Fruit fly (Drosophila melanogaster) whole organism, embryonic: Measurements from ENCODE around the gene mib1.

Source experiments
- Adf1 ChIP-seq: fragments of 200-800 bp; sonication (Bioruptor generic); IDR thresholded peaks from 2 replicates; pipeline ENCODE4 v1.3.6; 2022; ENCODE audit warnings: missing biosample characterization, missing genetic modification characterization
- Aef1 ChIP-seq: fragments of 200-800 bp; sonication (Bioruptor generic); IDR thresholded peaks from 3 replicates; pipeline ENCODE4 v1.3.6; 2022; ENCODE audit warnings: missing biosample characterization, missing genetic modification characterization
- B-H1 ChIP-seq: fragments of 200-800 bp; sonication (Bioruptor generic); IDR thresholded peaks from 3 replicates; pipeline ENCODE4 v1.3.6; 2022; ENCODE audit warnings: missing biosample characterization, missing genetic modification characterization
- CG10209 ChIP-seq: fragments of 200-800 bp; sonication (Bioruptor generic); optimal IDR thresholded peaks from 3 replicates; lab custom pipeline; 2017; ENCODE audit warnings: missing biosample characterization, mild to moderate bottlenecking, missing genetic modification characterization, missing genetic modification reagents
- CG10366 ChIP-seq: fragments of 200-800 bp; sonication (Bioruptor generic); IDR thresholded peaks from 2 replicates; pipeline ENCODE4 v1.3.6; 2022; ENCODE audit warnings: missing biosample characterization, missing genetic modification characterization
- CG11456 ChIP-seq: fragments of 200-800 bp; sonication (Bioruptor generic); IDR thresholded peaks from 3 replicates; pipeline ENCODE4 v1.3.6; 2022; ENCODE audit warnings: missing biosample characterization, missing genetic modification characterization
- CG11696 ChIP-seq: fragments of 200-800 bp; sonication (Bioruptor generic); IDR thresholded peaks from 2 replicates; pipeline ENCODE4 v1.3.6; 2022; ENCODE audit warnings: missing biosample characterization, missing genetic modification characterization
- CG12155 ChIP-seq: fragments of 200-800 bp; sonication (Bioruptor generic); optimal IDR thresholded peaks from 3 replicates; lab custom pipeline; 2016; ENCODE audit warnings: missing biosample characterization, missing genetic modification characterization
- CG12659 ChIP-seq: fragments of 200-800 bp; sonication (Bioruptor generic); optimal IDR thresholded peaks from 3 replicates; lab custom pipeline; 2017; ENCODE audit warnings: mild to moderate bottlenecking, missing biosample characterization, missing genetic modification reagents, missing genetic modification characterization
- CG12769 ChIP-seq: fragments of 200-800 bp; sonication (Bioruptor generic); optimal IDR thresholded peaks from 2 replicates; lab custom pipeline; 2019; ENCODE audit warnings: missing biosample characterization, mild to moderate bottlenecking, missing genetic modification characterization, moderate library complexity
- CG13894 ChIP-seq: fragments of 200-800 bp; sonication (Bioruptor generic); optimal IDR thresholded peaks from 3 replicates; lab custom pipeline; 2018; ENCODE audit warnings: missing biosample characterization, mild to moderate bottlenecking, missing genetic modification characterization, moderate library complexity
- CG1603 ChIP-seq: fragments of 200-800 bp; sonication (Bioruptor generic); optimal IDR thresholded peaks from 2 replicates; lab custom pipeline; 2019; ENCODE audit warnings: missing biosample characterization, mild to moderate bottlenecking, missing genetic modification characterization, moderate library complexity
- CG17612 ChIP-seq: fragments of 200-800 bp; sonication (Bioruptor generic); IDR thresholded peaks from 2 replicates; pipeline ENCODE4 v1.3.6; 2022; ENCODE audit warnings: missing biosample characterization, missing genetic modification characterization
- CG18011 ChIP-seq: fragments of 200-800 bp; sonication (Bioruptor generic); optimal IDR thresholded peaks from 2 replicates; lab custom pipeline; 2017; ENCODE audit warnings: missing biosample characterization, missing genetic modification characterization, mild to moderate bottlenecking, moderate library complexity, missing genotype
- CG18476 ChIP-seq: fragments of 200-800 bp; sonication (Bioruptor generic); optimal IDR thresholded peaks from 2 replicates; lab custom pipeline; 2016; ENCODE audit warnings: missing biosample characterization, mild to moderate bottlenecking, missing genetic modification characterization
- CG18599 ChIP-seq: fragments of 200-800 bp; sonication (Bioruptor generic); optimal IDR thresholded peaks from 3 replicates; lab custom pipeline; 2017; ENCODE audit warnings: missing biosample characterization, missing genetic modification characterization, mild to moderate bottlenecking, moderate library complexity, missing genetic modification reagents
- CG30403 ChIP-seq: fragments of 200-800 bp; sonication (Bioruptor generic); optimal IDR thresholded peaks from 3 replicates; lab custom pipeline; 2016; ENCODE audit warnings: missing biosample characterization, missing genetic modification characterization
- CG3163 ChIP-seq: fragments of 200-800 bp; sonication (Bioruptor generic); optimal IDR thresholded peaks from 3 replicates; lab custom pipeline; 2016; ENCODE audit warnings: missing biosample characterization, missing genetic modification characterization
- CG3407 ChIP-seq: fragments of 200-800 bp; sonication (Bioruptor generic); optimal IDR thresholded peaks from 2 replicates; lab custom pipeline; 2018; ENCODE audit warnings: missing biosample characterization, mild to moderate bottlenecking, missing genetic modification characterization
- CG3726 ChIP-seq: fragments of 200-800 bp; sonication (Bioruptor generic); IDR thresholded peaks from 3 replicates; pipeline ENCODE4, ENCODE4 v1.3.6; 2022; ENCODE audit warnings: missing biosample characterization, missing genetic modification characterization
- CG6683 ChIP-seq: fragments of 200-800 bp; sonication (Bioruptor generic); optimal IDR thresholded peaks from 2 replicates; lab custom pipeline; 2017; ENCODE audit warnings: missing biosample characterization, mild to moderate bottlenecking, missing genetic modification characterization, missing genetic modification reagents
- CG8944 ChIP-seq: fragments of 200-800 bp; sonication (Bioruptor generic); optimal IDR thresholded peaks from 3 replicates; lab custom pipeline; 2016; ENCODE audit warnings: missing biosample characterization, missing genetic modification characterization
- Eip74EF ChIP-seq, 2 experiments: fragments of 200-800 bp in 1 of 2; fragments of >200 bp in 1 of 2; sonication (Bioruptor generic) in 1 of 2; optimal IDR thresholded peaks; 2 replicates each; lab custom pipeline; 2017 to 2019; ENCODE audit warnings: missing biosample characterization in 2 of 2, missing genetic modification characterization in 2 of 2, mild to moderate bottlenecking in 1 of 2, moderate library complexity in 1 of 2
- Fer2 ChIP-seq: fragments of 200-800 bp; sonication (Bioruptor generic); optimal IDR thresholded peaks from 2 replicates; lab custom pipeline; 2018; ENCODE audit warnings: missing biosample characterization, mild to moderate bottlenecking, missing genetic modification characterization, moderate library complexity
- HLH3B ChIP-seq: fragments of 200-800 bp; sonication (Bioruptor generic); IDR thresholded peaks from 2 replicates; pipeline ENCODE4 v1.3.6; 2022; ENCODE audit warnings: missing biosample characterization, missing genetic modification characterization
- Hmr ChIP-seq: fragments of 200-800 bp; sonication (Bioruptor generic); optimal IDR thresholded peaks from 3 replicates; lab custom pipeline; 2017; ENCODE audit warnings: mild to moderate bottlenecking, missing biosample characterization, missing genetic modification reagents, missing genetic modification characterization
- Hr3 ChIP-seq: fragments of 200-800 bp; sonication (Bioruptor generic); optimal IDR thresholded peaks from 3 replicates; lab custom pipeline; 2016; ENCODE audit warnings: missing biosample characterization, missing genetic modification characterization
- Mes4 ChIP-seq: fragments of 200-800 bp; sonication (Bioruptor generic); optimal IDR thresholded peaks from 2 replicates; lab custom pipeline; 2016; ENCODE audit warnings: missing biosample characterization, missing genetic modification characterization
- Mrtf ChIP-seq: fragments of 200-800 bp; sonication (Bioruptor generic); IDR thresholded peaks from 3 replicates; pipeline ENCODE4 v1.3.6; 2022; ENCODE audit warnings: missing biosample characterization, missing genetic modification characterization
- Nf-YC ChIP-seq: fragments of 200-800 bp; optimal IDR thresholded peaks from 3 replicates; lab custom pipeline; 2019; ENCODE audit warnings: missing biosample characterization, mild to moderate bottlenecking, missing genetic modification characterization, moderate library complexity
- Sox102F ChIP-seq: fragments of 200-800 bp; sonication (Bioruptor generic); optimal IDR thresholded peaks from 2 replicates; lab custom pipeline; 2018; ENCODE audit warnings: missing biosample characterization, mild to moderate bottlenecking, missing genetic modification characterization, moderate library complexity
- Spps ChIP-seq: fragments of 200-800 bp; sonication (Bioruptor generic); optimal IDR thresholded peaks from 2 replicates; lab custom pipeline; 2018; ENCODE audit warnings: missing biosample characterization, mild to moderate bottlenecking, missing genetic modification characterization
- Vsx1 ChIP-seq: fragments of 200-800 bp; sonication (Bioruptor generic); optimal IDR thresholded peaks from 2 replicates; lab custom pipeline; 2017; ENCODE audit warnings: missing biosample characterization, mild to moderate bottlenecking, missing genetic modification characterization, missing genetic modification reagents
- ac ChIP-seq: fragments of 200-800 bp; sonication (Bioruptor generic); optimal IDR thresholded peaks from 3 replicates; lab custom pipeline; 2017; ENCODE audit warnings: missing biosample characterization, mild to moderate bottlenecking, missing genetic modification characterization
- bcd ChIP-seq: fragments of 200-800 bp; sonication (Bioruptor generic); optimal IDR thresholded peaks from 2 replicates; lab custom pipeline; 2017; ENCODE audit warnings: missing biosample characterization, mild to moderate bottlenecking, missing genetic modification characterization
- cwo ChIP-seq: fragments of 200-800 bp; sonication (Bioruptor generic); optimal IDR thresholded peaks from 3 replicates; lab custom pipeline; 2017; ENCODE audit warnings: missing biosample characterization, missing genetic modification characterization, mild to moderate bottlenecking, moderate library complexity, missing genetic modification reagents
- esg ChIP-seq: fragments of 200-800 bp; sonication (Bioruptor generic); conservative IDR thresholded peaks from 2 replicates; pipeline ENCODE4 v1.3.6; 2022; ENCODE audit warnings: missing biosample characterization, missing genetic modification characterization
- fd3F ChIP-seq: fragments of 200-800 bp; sonication (Bioruptor generic); optimal IDR thresholded peaks from 2 replicates; lab custom pipeline; 2018; ENCODE audit warnings: missing biosample characterization, mild to moderate bottlenecking, missing genetic modification characterization, moderate library complexity
- hth ChIP-seq: fragments of >200 bp; optimal IDR thresholded peaks from 2 replicates; lab custom pipeline; 2017; ENCODE audit warnings: inconsistent platforms
- lilli ChIP-seq: fragments of 200-800 bp; sonication (Bioruptor generic); optimal IDR thresholded peaks from 3 replicates; lab custom pipeline; 2016; ENCODE audit warnings: missing biosample characterization, missing genetic modification characterization
- nau ChIP-seq: fragments of 200-800 bp; sonication (Bioruptor generic); optimal IDR thresholded peaks from 3 replicates; lab custom pipeline; 2017; ENCODE audit warnings: missing biosample characterization, mild to moderate bottlenecking, missing genetic modification characterization, missing genetic modification reagents
- oc ChIP-seq: fragments of 200-800 bp; sonication (Bioruptor generic); optimal IDR thresholded peaks from 2 replicates; lab custom pipeline; 2018; ENCODE audit warnings: missing biosample characterization, mild to moderate bottlenecking, missing genetic modification characterization, moderate library complexity
- pb ChIP-seq: fragments of 200-800 bp; sonication (Bioruptor generic); optimal IDR thresholded peaks from 3 replicates; lab custom pipeline; 2016; ENCODE audit warnings: missing biosample characterization, missing genetic modification characterization
- prd ChIP-seq, 3 experiments: fragments of >200 bp in 2 of 3; fragments of 200-800 bp in 1 of 3; sonication (Bioruptor generic) in 1 of 3; optimal IDR thresholded peaks in 2 of 3; IDR thresholded peaks in 1 of 3; 2 replicates in 2 of 3; 3 replicates in 1 of 3; pipeline versions ENCODE4 v1.3.6 to Lab custom; 2017 to 2022; ENCODE audit warnings: missing biosample characterization in 1 of 3, missing genetic modification characterization in 1 of 3
- row ChIP-seq: fragments of 200-800 bp; sonication (Bioruptor generic); IDR thresholded peaks from 3 replicates; pipeline ENCODE4 v1.3.6; 2022; ENCODE audit warnings: missing biosample characterization, missing genetic modification characterization
- sens-2 ChIP-seq: fragments of 200-800 bp; sonication (Bioruptor generic); IDR thresholded peaks from 2 replicates; pipeline ENCODE4 v1.3.6; 2022; ENCODE audit warnings: missing biosample characterization, missing genetic modification characterization
- shn ChIP-seq: fragments of 200-800 bp; sonication (Bioruptor generic); optimal IDR thresholded peaks from 3 replicates; lab custom pipeline; 2016; ENCODE audit warnings: missing biosample characterization, missing genetic modification characterization
- stwl ChIP-seq: fragments of 200-800 bp; sonication (Bioruptor generic); optimal IDR thresholded peaks from 3 replicates; lab custom pipeline; 2018; ENCODE audit warnings: missing biosample characterization, mild to moderate bottlenecking, missing genetic modification characterization, moderate library complexity
- tx ChIP-seq: fragments of 200-800 bp; sonication (Bioruptor generic); optimal IDR thresholded peaks from 2 replicates; lab custom pipeline; 2016; ENCODE audit warnings: missing biosample characterization, missing genetic modification characterization
- wek ChIP-seq: fragments of 200-800 bp; sonication (Bioruptor generic); optimal IDR thresholded peaks from 3 replicates; lab custom pipeline; 2018; ENCODE audit warnings: missing biosample characterization, mild to moderate bottlenecking, missing genetic modification characterization, moderate library complexity

Gene mib1

DNA sequence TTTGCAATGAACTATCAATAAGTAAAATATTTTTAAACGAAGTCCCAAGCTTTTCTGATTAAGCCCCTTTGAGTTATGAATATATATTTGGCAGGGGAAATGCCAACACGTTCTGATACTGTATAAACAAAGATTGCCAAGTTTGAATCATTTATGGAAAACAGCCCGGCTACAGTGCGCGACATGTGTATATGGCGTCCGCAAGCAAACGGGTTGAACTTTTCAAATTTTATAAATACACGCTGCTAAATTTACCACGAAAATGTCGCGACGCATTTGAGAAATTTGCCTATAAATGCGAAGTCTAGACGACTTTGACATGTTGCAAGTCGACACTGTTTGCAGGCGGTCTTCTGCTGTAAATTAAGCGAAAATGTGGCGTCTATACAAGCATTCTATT is 36.5 kb upstream of the mib1 start (continued):
- TF ChIP-seq Spps (tag; lab: Kevin White, UChicago) = no peak
- TF ChIP-seq Sox102F (GFP tag; lab: Kevin White, UChicago) = peak; percentile 31
- no peak for TF ChIP-seq CG3407 (GFP tag; lab: Kevin White, UChicago)
- no peak for TF ChIP-seq CG3726 (GFP tag; lab: Robert Waterston, UW)
- peak; percentile 57 for TF ChIP-seq fd3F (GFP tag; lab: Kevin White, UChicago)
- TF ChIP-seq Mes4 = peak; percentile 35
- peak; percentile 55 for TF ChIP-seq Aef1
- peak; percentile 74 for TF ChIP-seq CG11696 (GFP tag; lab: Robert Waterston, UW)
- TF ChIP-seq CG10366 (GFP tag; lab: Robert Waterston, UW) = peak; percentile 41
- peak; percentile 43 for TF ChIP-seq CG12659 (GFP tag; lab: Kevin White, UChicago)
- TF ChIP-seq Nf-YC (tag; lab: Kevin White, UChicago) = peak; percentile 44
- peak; percentile 16 for TF ChIP-seq CG1603 (tag; lab: Kevin White, UChicago)
- TF ChIP-seq CG10209 = peak; percentile 39
- peak; percentile 46 for TF ChIP-seq CG30403 (GFP tag; lab: Kevin White, UChicago)
- TF ChIP-seq Hmr (GFP tag; lab: Kevin White, UChicago) = peak; percentile 69
- no peak for TF ChIP-seq Fer2 (tag; lab: Kevin White, UChicago)
- peak; percentile 48 for TF ChIP-seq bcd
- TF ChIP-seq CG12155 (GFP tag; lab: Kevin White, UChicago) = peak; percentile 35
- TF ChIP-seq sens-2 = no peak
- peak; percentile 8 for TF ChIP-seq CG18011 (GFP tag; lab: Kevin White, UChicago)
- peak; percentile 40 for TF ChIP-seq tx (GFP tag; lab: Kevin White, UChicago)
- peak; percentile 70 for TF ChIP-seq lilli
- TF ChIP-seq CG8944 = no peak
- peak; percentile 25 for TF ChIP-seq Hr3
- peak; percentile 19; the same call in 1 of the 3 replicates for TF ChIP-seq B-H1
- TF ChIP-seq wek = no peak
- peak; percentile 72 for TF ChIP-seq CG12769
- peak; percentile 71 for TF ChIP-seq row (GFP tag; lab: Robert Waterston, UW)
- TF ChIP-seq nau (GFP tag; lab: Kevin White, UChicago) = no peak
- TF ChIP-seq prd (optimal IDR thresholded peaks at IDR 0.05; lab: Kevin White, UChicago) = no peak
- TF ChIP-seq prd (GFP tag; IDR thresholded peaks at IDR 0.05; lab: Robert Waterston, UW) = peak; percentile 64
- TF ChIP-seq oc (tag; lab: Kevin White, UChicago) = no peak
- TF ChIP-seq HLH3B (GFP tag; lab: Robert Waterston, UW) = peak; percentile 46
- TF ChIP-seq CG3163 (GFP tag; lab: Kevin White, UChicago) = no peak
- TF ChIP-seq stwl (tag; lab: Kevin White, UChicago) = no peak
- TF ChIP-seq CG13894 (tag; lab: Kevin White, UChicago) = peak; percentile 68
- no peak for TF ChIP-seq Adf1 (GFP tag; lab: Robert Waterston, UW)
- peak; percentile 9 for TF ChIP-seq pb
- TF ChIP-seq Mrtf (GFP tag; lab: Robert Waterston, UW) = peak; percentile 65; the same call in 2 of the 3 replicates
- TF ChIP-seq Vsx1 = no peak
- TF ChIP-seq CG11456 (GFP tag; lab: Robert Waterston, UW) = 0 out of 3 replicates have a peak, but pooled peaks have one; percentile 63
- TF ChIP-seq hth (lab: Kevin White, UChicago) = no peak
- TF ChIP-seq CG6683 = no peak
- TF ChIP-seq CG18599 = peak; percentile 74
- no peak for TF ChIP-seq ac
- TF ChIP-seq cwo (GFP tag; lab: Kevin White, UChicago) = peak; percentile 18
- peak; percentile 59 for TF ChIP-seq esg (GFP tag; lab: Robert Waterston, UW)
- peak; percentile 19 for TF ChIP-seq CG18476 (GFP tag; lab: Kevin White, UChicago)
- peak; percentile 37 for TF ChIP-seq shn (GFP tag; lab: Kevin White, UChicago)
- no peak for TF ChIP-seq Eip74EF (GFP tag; optimal IDR thresholded peaks at IDR 0.05; lab: Kevin White, UChicago)
- TF ChIP-seq CG17612 = 0 out of 2 replicates have a peak, but pooled peaks have one; percentile 11
